Worm (Caenorhabditis elegans): Measurements from ENCODE around the gene C07B5.2.

The C07B5.2 gene

ce11 chrX:9552404-9552803 lies 35.4 kb upstream of the C07B5.2 start (continued):
- TF ChIP-seq egl-43 (GFP tag; IDR thresholded peaks at IDR 0.05) = peak; percentile 74
- 0 out of 2 replicates have a peak, but pooled peaks have one; percentile 13 for TF ChIP-seq pha-4 (GFP tag; IDR thresholded peaks at IDR 0.05)
- TF ChIP-seq pha-4 (tag; optimal IDR thresholded peaks at IDR 0.05) = no peak
- TF ChIP-seq aha-1 (tag) = peak; percentile 95
- no peak for TF ChIP-seq lir-3 (tag; optimal IDR thresholded peaks at IDR 0.05)
- TF ChIP-seq dmd-9 (GFP tag; IDR thresholded peaks at IDR 0.05) = no peak
- peak; percentile 35 for TF ChIP-seq dpl-1 (GFP tag; optimal IDR thresholded peaks at IDR 0.05)
- no peak for TF ChIP-seq tra-1 (GFP tag; IDR thresholded peaks at IDR 0.05)
- no peak for TF ChIP-seq lin-15B (tag; optimal IDR thresholded peaks at IDR 0.05)
- peak; percentile 4 to 40 for TF ChIP-seq mdl-1 (tag; optimal IDR thresholded peaks at IDR 0.05)
- no peak for TF ChIP-seq ceh-82 (tag; optimal IDR thresholded peaks at IDR 0.05)
- no peak for TF ChIP-seq lin-1 (GFP tag; IDR thresholded peaks at IDR 0.05)
- TF ChIP-seq rbr-2 (tag; optimal IDR thresholded peaks at IDR 0.05) = peak; percentile 32
- no peak for TF ChIP-seq zag-1 (tag; optimal IDR thresholded peaks at IDR 0.05)
- TF ChIP-seq duxl-1 (tag; optimal IDR thresholded peaks at IDR 0.05; ENCODE audit: poor library complexity) = no peak
- peak; percentile 81 for TF ChIP-seq hlh-30 (tag; optimal IDR thresholded peaks at IDR 0.05; ENCODE audit: insufficient read depth)
- peak; percentile 79 for TF ChIP-seq set-16 (GFP tag; IDR thresholded peaks at IDR 0.05)
- TF ChIP-seq ama-1 (optimal IDR thresholded peaks at IDR 0.05) = no peak
- no peak for TF ChIP-seq nhr-6 (tag; optimal IDR thresholded peaks at IDR 0.05)
- TF ChIP-seq nhr-41 (GFP tag; IDR thresholded peaks at IDR 0.05) = no peak
- no peak for TF ChIP-seq fkh-10 (GFP tag; optimal IDR thresholded peaks at IDR 0.05)
- no peak for TF ChIP-seq zfp-2 (tag; optimal IDR thresholded peaks at IDR 0.05)
- no peak for TF ChIP-seq lin-29 (GFP tag; IDR thresholded peaks at IDR 0.05)
- 0 out of 2 replicates have a peak, but pooled peaks have one; percentile 4 for TF ChIP-seq madf-9 (GFP tag; conservative IDR thresholded peaks at IDR 0.05)
- TF ChIP-seq ztf-11 (tag; optimal IDR thresholded peaks at IDR 0.05) = no peak
- no peak for TF ChIP-seq lim-7 (GFP tag; IDR thresholded peaks at IDR 0.05)

ce11 chrX:9551112-9551511 lies 34.1 kb upstream of the C07B5.2 start:
- no peak for TF ChIP-seq ces-1 (GFP tag; optimal IDR thresholded peaks at IDR 0.05)
- no peak for TF ChIP-seq zip-11 (GFP tag; IDR thresholded peaks at IDR 0.05)
- no peak for TF ChIP-seq ZK337.2 (GFP tag; IDR thresholded peaks at IDR 0.05)
- no peak for TF ChIP-seq nhr-48 (tag; optimal IDR thresholded peaks at IDR 0.05)
- TF ChIP-seq jun-1 (tag; optimal IDR thresholded peaks at IDR 0.05) = peak; percentile 7
- TF ChIP-seq nhr-76 (tag; optimal IDR thresholded peaks at IDR 0.05) = no peak
- peak; percentile 64 to 96 for TF ChIP-seq mdl-1 (tag; optimal IDR thresholded peaks at IDR 0.05)
- no peak for TF ChIP-seq T20F7.1 (GFP tag; optimal IDR thresholded peaks at IDR 0.05)
- no peak for TF ChIP-seq lir-3 (tag; optimal IDR thresholded peaks at IDR 0.05)
- 0 out of 2 replicates have a peak, but pooled peaks have one; percentile 45 for TF ChIP-seq lin-1 (GFP tag; IDR thresholded peaks at IDR 0.05)
- TF ChIP-seq daf-19 (GFP tag; conservative IDR thresholded peaks at IDR 0.05) = no peak
- peak; percentile 44 for TF ChIP-seq nhr-25 (tag; optimal IDR thresholded peaks at IDR 0.05; ENCODE audit: borderline replicate concordance, insufficient read depth)
- no peak for TF ChIP-seq ceh-44 (GFP tag; IDR thresholded peaks at IDR 0.05)
- 0 out of 2 replicates have a peak, but pooled peaks have one; percentile 19 for TF ChIP-seq mxl-2 (GFP tag; conservative IDR thresholded peaks at IDR 0.05)
- TF ChIP-seq ztf-7 (tag; optimal IDR thresholded peaks at IDR 0.05) = no peak
- TF ChIP-seq nhr-10 (tag; optimal IDR thresholded peaks at IDR 0.05) = no peak
- peak; percentile 36 for TF ChIP-seq mes-2 (tag; optimal IDR thresholded peaks at IDR 0.05; ENCODE audit: poor library complexity, severe bottlenecking)
- TF ChIP-seq skn-1 (tag; optimal IDR thresholded peaks at IDR 0.05) = no peak
- TF ChIP-seq nhr-6 (tag; optimal IDR thresholded peaks at IDR 0.05) = peak; percentile 78
- TF ChIP-seq spr-3 (GFP tag; optimal IDR thresholded peaks at IDR 0.05) = no peak
- no peak for TF ChIP-seq zip-2 (tag; optimal IDR thresholded peaks at IDR 0.05)
- TF ChIP-seq lsy-2 (tag; optimal IDR thresholded peaks at IDR 0.05) = peak in 1 of 2 experiments; percentile 50
- TF ChIP-seq ZK546.5 (tag; optimal IDR thresholded peaks at IDR 0.05) = no peak
- TF ChIP-seq ctbp-1 (GFP tag; IDR thresholded peaks at IDR 0.05) = no peak
- TF ChIP-seq unc-62 (GFP tag; optimal IDR thresholded peaks at IDR 0.05 in 1 of 2) = peak in 1 of 2 experiments; percentile 25
- TF ChIP-seq unc-62 (tag; optimal IDR thresholded peaks at IDR 0.05) = no peak
- TF ChIP-seq ceh-32 (tag; optimal IDR thresholded peaks at IDR 0.05; ENCODE audit: poor library complexity) = no peak
- TF ChIP-seq nhr-28 (tag; optimal IDR thresholded peaks at IDR 0.05) = peak; percentile 66
- no peak for TF ChIP-seq gei-8 (GFP tag; optimal IDR thresholded peaks at IDR 0.05)
- TF ChIP-seq zfp-2 (tag; optimal IDR thresholded peaks at IDR 0.05) = no peak
- no peak for TF ChIP-seq ama-1 (optimal IDR thresholded peaks at IDR 0.05)
- no peak for TF ChIP-seq ceh-28 (tag; optimal IDR thresholded peaks at IDR 0.05)
